5 fruit fly cellular contexts compared by ENCODE assay signal in the genomic region with DNA sequence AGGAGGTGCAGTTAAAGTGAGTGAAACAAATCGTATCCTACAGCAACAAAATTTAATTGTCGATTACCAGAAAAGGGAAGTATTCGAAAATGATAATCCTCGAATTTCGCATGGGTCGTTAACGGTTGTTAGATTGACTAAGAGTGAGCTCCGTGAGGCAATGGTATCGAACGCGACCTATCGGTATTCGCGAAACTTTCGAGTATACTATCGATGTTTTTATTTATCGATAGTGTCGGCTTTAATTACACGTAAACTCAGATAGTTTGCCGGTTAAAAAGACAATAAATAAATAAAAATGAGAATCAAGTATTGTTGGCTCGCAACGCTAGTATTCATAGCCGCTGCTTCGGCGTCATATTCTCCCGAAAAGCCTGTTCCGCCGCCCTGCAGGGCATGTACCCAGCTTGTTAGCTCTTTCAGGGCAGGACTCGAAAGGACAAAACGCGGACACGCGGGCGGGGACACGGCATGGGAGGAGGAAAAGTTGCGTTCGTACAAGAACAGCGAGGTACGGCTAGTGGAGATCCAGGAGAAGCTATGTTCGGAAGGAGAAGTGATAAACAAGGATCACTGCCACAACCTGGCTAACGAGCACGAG.
TF ChIP-seq lines count a peak whose summit lies in the region.

Gene Creld (plus strand): TSS at position 220 of the 601 bp plus-strand sequence.

- TF ChIP-seq CTCF in S2 (optimal IDR thresholded peaks at IDR 0.05; lab: Kevin White, UChicago), result peak; percentile 24 to 38
- peak; percentile 40 for TF ChIP-seq CTCF in whole organism, embryonic (GFP tag; optimal IDR thresholded peaks at IDR 0.05; lab: Kevin White, UChicago)

TF ChIP-seq in whole organism, adult, 20 proteins besides CTCF, POLR2A, EP300 and RAD21:
- no peak for TF ChIP-seq CG33017 (tag; optimal IDR thresholded peaks at IDR 0.05; lab: Kevin White, UChicago)
- TF ChIP-seq CG7101 (tag; optimal IDR thresholded peaks at IDR 0.05; lab: Kevin White, UChicago), result no peak
- peak; percentile 10 for TF ChIP-seq cic (GFP tag; optimal IDR thresholded peaks at IDR 0.05; lab: Kevin White, UChicago)
- peak; percentile 7 for TF ChIP-seq Mnt (GFP tag; optimal IDR thresholded peaks at IDR 0.05; lab: Kevin White, UChicago)
- TF ChIP-seq tj (GFP tag; optimal IDR thresholded peaks at IDR 0.05; lab: Kevin White, UChicago), result no peak
- peak; percentile 74 for TF ChIP-seq bab1 (GFP tag; optimal IDR thresholded peaks at IDR 0.05; lab: Kevin White, UChicago)
- peak; percentile 18 for TF ChIP-seq pad (GFP tag; optimal IDR thresholded peaks at IDR 0.05; lab: Kevin White, UChicago)
- TF ChIP-seq CG11617 (GFP tag; optimal IDR thresholded peaks at IDR 0.05; lab: Kevin White, UChicago), result peak; percentile 23
TF ChIP-seq in whole organism, adult: peak in this region for 5.

TF ChIP-seq in whole organism, embryonic, 481 proteins besides CTCF, POLR2A, EP300 and RAD21 (continues in another document):
- TF ChIP-seq Bdp1 (GFP tag; optimal IDR thresholded peaks at IDR 0.05; lab: Kevin White, UChicago) (no peak), bigmax (GFP tag; optimal IDR thresholded peaks at IDR 0.05; lab: Kevin White, UChicago) (peak; percentile 16), trem (tag; optimal IDR thresholded peaks at IDR 0.05; lab: Kevin White, UChicago) (peak; percentile 58), sna (GFP tag; IDR thresholded peaks at IDR 0.05; lab: Robert Waterston, UW; ENCODE audit: partially characterized antibody) (peak; percentile 100), grn (GFP tag; optimal IDR thresholded peaks at IDR 0.05; lab: Kevin White, UChicago) (no peak), CG30020 (tag; optimal IDR thresholded peaks at IDR 0.05; lab: Kevin White, UChicago) (peak; percentile 22), CG2129 (GFP tag; IDR thresholded peaks at IDR 0.05; lab: Robert Waterston, UW; ENCODE audit: partially characterized antibody) (peak; percentile 100), chinmo (GFP tag; IDR thresholded peaks at IDR 0.05; lab: Robert Waterston, UW; ENCODE audit: partially characterized antibody) (peak; percentile 100; the same call in 3 of the 4 replicates), Dll (GFP tag; IDR thresholded peaks at IDR 0.05; lab: Robert Waterston, UW; ENCODE audit: partially characterized antibody) (peak; percentile 100), Aef1 (GFP tag; IDR thresholded peaks at IDR 0.05; lab: Robert Waterston, UW) (no peak), sob (GFP tag; IDR thresholded peaks at IDR 0.05; lab: Robert Waterston, UW) (peak; percentile 51; the same call in 1 of the 2 replicates), ems (GFP tag; optimal IDR thresholded peaks at IDR 0.05; lab: Kevin White, UChicago) (peak; percentile 0), Xbp1 (GFP tag; optimal IDR thresholded peaks at IDR 0.05; lab: Kevin White, UChicago) (peak; percentile 34), org-1 (GFP tag; optimal IDR thresholded peaks at IDR 0.05; lab: Kevin White, UChicago) (no peak), nerfin-2 (GFP tag; IDR thresholded peaks at IDR 0.05; lab: Robert Waterston, UW; ENCODE audit: partially characterized antibody) (peak; percentile 99), Scr (GFP tag; IDR thresholded peaks at IDR 0.05; lab: Robert Waterston, UW; ENCODE audit: partially characterized antibody) (peak; percentile 99), dm (GFP tag; optimal IDR thresholded peaks at IDR 0.05; lab: Kevin White, UChicago) (peak; percentile 20), Doc3 (GFP tag; IDR thresholded peaks at IDR 0.05; lab: Robert Waterston, UW; ENCODE audit: partially characterized antibody) (peak; percentile 100), CG4730 (GFP tag; IDR thresholded peaks at IDR 0.05; lab: Robert Waterston, UW) (no peak), zfh2 (GFP tag; optimal IDR thresholded peaks at IDR 0.05; lab: Kevin White, UChicago) (peak; percentile 18), bowl (GFP tag; IDR thresholded peaks at IDR 0.05; lab: Robert Waterston, UW) (no peak), rib (GFP tag; IDR thresholded peaks at IDR 0.05; lab: Robert Waterston, UW) (peak; percentile 35; the same call in 1 of the 2 replicates), hth (optimal IDR thresholded peaks at IDR 0.05; lab: Kevin White, UChicago) (no peak)

TF ChIP-seq in whole organism, prepupa, 60 proteins besides CTCF, POLR2A, EP300 and RAD21:
- TF ChIP-seq acj6 (GFP tag; optimal IDR thresholded peaks at IDR 0.05; lab: Kevin White, UChicago) (no peak), esn (GFP tag; optimal IDR thresholded peaks at IDR 0.05; lab: Kevin White, UChicago) (peak; percentile 21)

TF ChIP-seq in whole organism, wandering third instar larva, 38 proteins besides CTCF, POLR2A, EP300 and RAD21:
- TF ChIP-seq Myc (optimal IDR thresholded peaks at IDR 0.05; lab: Kevin White, UChicago) (peak; percentile 49), Hnf4 (GFP tag; optimal IDR thresholded peaks at IDR 0.05; lab: Kevin White, UChicago) (peak; percentile 67), Hr83 (GFP tag; optimal IDR thresholded peaks at IDR 0.05; lab: Kevin White, UChicago; ENCODE audit: poor library complexity, severe bottlenecking) (peak; percentile 72), dsf (GFP tag; optimal IDR thresholded peaks at IDR 0.05; lab: Kevin White, UChicago; ENCODE audit: borderline replicate concordance) (no peak), sage (GFP tag; optimal IDR thresholded peaks at IDR 0.05; lab: Kevin White, UChicago) (peak; percentile 23)
